Fruit fly (Drosophila melanogaster): Measurements from ENCODE around the gene CG2604.

CG2604 gene

DNA sequence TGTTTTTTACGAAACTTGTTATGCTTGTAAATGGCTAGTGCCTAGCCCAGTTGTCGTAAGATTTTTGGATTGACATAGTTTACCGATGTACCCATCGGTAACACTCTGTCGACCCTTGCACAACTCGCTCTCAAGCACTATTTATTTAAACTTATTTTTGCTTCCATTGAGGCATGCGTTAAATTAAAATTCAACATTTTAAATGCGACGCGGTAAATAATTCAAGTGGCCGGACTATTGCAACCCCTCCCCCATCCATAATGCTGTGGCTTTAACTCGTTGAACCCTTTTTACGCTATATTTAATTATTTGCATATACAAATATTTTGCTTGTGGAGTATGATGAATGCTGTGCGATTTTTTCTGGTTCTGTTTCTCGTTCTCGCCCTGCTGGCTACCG is 26.1 kb upstream of the CG2604 start:
- TF ChIP-seq Doc3 (GFP tag; IDR thresholded peaks at IDR 0.05; ENCODE audit: partially characterized antibody) (no peak), D (optimal IDR thresholded peaks at IDR 0.05) (no peak), D (GFP tag; optimal IDR thresholded peaks at IDR 0.05) (no peak), MESR4 (GFP tag; optimal IDR thresholded peaks at IDR 0.05) (no peak), CG5245 (GFP tag; optimal IDR thresholded peaks at IDR 0.05) (no peak), CG9437 (GFP tag; optimal IDR thresholded peaks at IDR 0.05) (no peak), tll (GFP tag; optimal IDR thresholded peaks at IDR 0.05) (no peak), CG7556 (GFP tag; optimal IDR thresholded peaks at IDR 0.05) (no peak), vfl (GFP tag; optimal IDR thresholded peaks at IDR 0.05) (no peak), CG10274 (GFP tag; optimal IDR thresholded peaks at IDR 0.05) (no peak), sima (GFP tag; optimal IDR thresholded peaks at IDR 0.05) (no peak), Fer1 (GFP tag; optimal IDR thresholded peaks at IDR 0.05) (no peak), Antp (GFP tag; optimal IDR thresholded peaks at IDR 0.05) (no peak), psq (GFP tag; optimal IDR thresholded peaks at IDR 0.05) (no peak), dpn (GFP tag; optimal IDR thresholded peaks at IDR 0.05) (no peak), exex (tag; optimal IDR thresholded peaks at IDR 0.05) (no peak)

DNA sequence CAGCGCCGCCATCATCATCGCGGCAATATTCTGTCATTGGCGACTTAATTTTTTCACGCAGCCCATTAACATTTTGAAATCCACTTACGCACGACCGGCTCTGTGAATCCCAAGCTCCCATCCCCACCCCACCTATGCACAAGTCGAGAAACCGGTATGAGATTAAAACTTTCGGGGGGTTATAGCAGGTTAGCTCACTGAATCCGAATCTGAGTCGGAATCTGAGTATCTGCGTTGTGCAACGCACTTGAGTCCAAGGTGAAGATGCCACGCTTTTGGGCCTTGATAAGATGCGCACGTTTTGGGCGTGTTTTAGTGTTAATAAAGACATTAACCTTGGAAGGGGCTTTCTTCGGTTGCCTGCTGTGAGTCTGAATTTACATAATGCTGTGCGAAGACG is 23.8 kb upstream of the CG2604 start:
- TF ChIP-seq Hey (tag; optimal IDR thresholded peaks at IDR 0.05) = no peak
- TF ChIP-seq ftz-f1 (GFP tag; optimal IDR thresholded peaks at IDR 0.05) = peak; percentile 17
- no peak for TF ChIP-seq CG15696 (tag; optimal IDR thresholded peaks at IDR 0.05)
- no peak for TF ChIP-seq pita (GFP tag; optimal IDR thresholded peaks at IDR 0.05)
- TF ChIP-seq unc-4 (GFP tag; IDR thresholded peaks at IDR 0.05; ENCODE audit: partially characterized antibody) = no peak
- no peak for TF ChIP-seq B-H1 (GFP tag; IDR thresholded peaks at IDR 0.05)
- no peak for TF ChIP-seq CG10267 (tag; optimal IDR thresholded peaks at IDR 0.05)
- no peak for TF ChIP-seq CG10147 (GFP tag; optimal IDR thresholded peaks at IDR 0.05)
- no peak for TF ChIP-seq Sox100B (GFP tag; optimal IDR thresholded peaks at IDR 0.05)
- no peak for TF ChIP-seq CG34376 (GFP tag; optimal IDR thresholded peaks at IDR 0.05)
- TF ChIP-seq jing (GFP tag; optimal IDR thresholded peaks at IDR 0.05) = no peak
- TF ChIP-seq CG16863 (GFP tag; optimal IDR thresholded peaks at IDR 0.05) = no peak
- no peak for TF ChIP-seq dati (GFP tag; IDR thresholded peaks at IDR 0.05)
- no peak for TF ChIP-seq nom (GFP tag; optimal IDR thresholded peaks at IDR 0.05)
- no peak for TF ChIP-seq luna (GFP tag; optimal IDR thresholded peaks at IDR 0.05)
- TF ChIP-seq row (GFP tag; IDR thresholded peaks at IDR 0.05) = no peak
- TF ChIP-seq CG17612 (GFP tag; IDR thresholded peaks at IDR 0.05) = no peak
- TF ChIP-seq CG13123 (GFP tag; optimal IDR thresholded peaks at IDR 0.05) = no peak
- peak; percentile 51 for TF ChIP-seq CG15269 (tag; optimal IDR thresholded peaks at IDR 0.05)
- TF ChIP-seq ERR (GFP tag; optimal IDR thresholded peaks at IDR 0.05) = no peak
- TF ChIP-seq CG12769 (tag; optimal IDR thresholded peaks at IDR 0.05) = peak; percentile 57
- TF ChIP-seq CG32767 (GFP tag; IDR thresholded peaks at IDR 0.05) = no peak
- TF ChIP-seq CG3281 (GFP tag; optimal IDR thresholded peaks at IDR 0.05) = no peak
- no peak for TF ChIP-seq CG15514 (GFP tag; optimal IDR thresholded peaks at IDR 0.05)
- no peak for TF ChIP-seq CG2199 (GFP tag; IDR thresholded peaks at IDR 0.05)
- 0 out of 3 replicates have a peak, but pooled peaks have one; percentile 49 for TF ChIP-seq zen2 (GFP tag; IDR thresholded peaks at IDR 0.05; ENCODE audit: partially characterized antibody)
- peak in 1 of 2 experiments; percentile 86 for TF ChIP-seq Pdp1 (GFP tag; optimal IDR thresholded peaks at IDR 0.05)
- no peak for TF ChIP-seq nmo (GFP tag; optimal IDR thresholded peaks at IDR 0.05)
- no peak for TF ChIP-seq D19A (tag; optimal IDR thresholded peaks at IDR 0.05)
- TF ChIP-seq Hsf (GFP tag; optimal IDR thresholded peaks at IDR 0.05) = no peak
- TF ChIP-seq CG11723 (GFP tag; optimal IDR thresholded peaks at IDR 0.05) = no peak
- TF ChIP-seq phol (tag; optimal IDR thresholded peaks at IDR 0.05) = no peak
- no peak for TF ChIP-seq cg (GFP tag; optimal IDR thresholded peaks at IDR 0.05)
- no peak for TF ChIP-seq CG14441 (GFP tag; IDR thresholded peaks at IDR 0.05)
- peak; percentile 33; the same call in 1 of the 2 replicates for TF ChIP-seq vvl (GFP tag; IDR thresholded peaks at IDR 0.05)
